Fruit fly (Drosophila melanogaster): ENCODE data around the gene CG6749.
A peak's percentile ranks its signal among the peaks of the same experiment; 100 is the strongest.

Gene CG6749

dm6 chr3L:9692892-9693551 is 40.6 kb downstream of the CG6749 start:
- peak; percentile 84 for TF ChIP-seq vri (GFP tag; optimal IDR thresholded peaks at IDR 0.05)
- TF ChIP-seq fkh (GFP tag; optimal IDR thresholded peaks at IDR 0.05), result peak; percentile 78
- peak; percentile 64 for TF ChIP-seq fd85E (GFP tag; optimal IDR thresholded peaks at IDR 0.05)
- TF ChIP-seq fd59A (GFP tag; optimal IDR thresholded peaks at IDR 0.05), result peak; percentile 95
- peak; percentile 91 for TF ChIP-seq Lpt (GFP tag; optimal IDR thresholded peaks at IDR 0.05)
- TF ChIP-seq cyc (GFP tag; optimal IDR thresholded peaks at IDR 0.05), result peak; percentile 96
- TF ChIP-seq Blimp-1 (GFP tag; optimal IDR thresholded peaks at IDR 0.05), result peak; percentile 86
- TF ChIP-seq Eip75B (GFP tag; optimal IDR thresholded peaks at IDR 0.05), result peak; percentile 97
- peak; percentile 97 for TF ChIP-seq Sox14 (GFP tag; optimal IDR thresholded peaks at IDR 0.05)
- peak; percentile 76 to 97 for TF ChIP-seq salr (GFP tag; optimal IDR thresholded peaks at IDR 0.05)
- TF ChIP-seq topi (GFP tag; optimal IDR thresholded peaks at IDR 0.05), result peak; percentile 97
- peak; percentile 98 for TF ChIP-seq CG32006 (GFP tag; optimal IDR thresholded peaks at IDR 0.05)
- TF ChIP-seq CG3919 (GFP tag; optimal IDR thresholded peaks at IDR 0.05), result peak; percentile 96
- peak; percentile 99 for TF ChIP-seq svp (GFP tag)
- TF ChIP-seq CG7368 (GFP tag; optimal IDR thresholded peaks at IDR 0.05), result peak; percentile 86
- peak; percentile 97 for TF ChIP-seq lz (GFP tag; optimal IDR thresholded peaks at IDR 0.05)
- TF ChIP-seq CG16779 (tag; optimal IDR thresholded peaks at IDR 0.05), result peak; percentile 80
- TF ChIP-seq CG1621 (tag; optimal IDR thresholded peaks at IDR 0.05), result peak; percentile 78
- TF ChIP-seq Sox102F (GFP tag; optimal IDR thresholded peaks at IDR 0.05), result peak; percentile 95
- peak; percentile 99 for TF ChIP-seq Eip78C (GFP tag)
- peak; percentile 96 for TF ChIP-seq CG6792 (GFP tag; optimal IDR thresholded peaks at IDR 0.05)
- peak; percentile 92 for TF ChIP-seq dac (GFP tag; optimal IDR thresholded peaks at IDR 0.05)
- TF ChIP-seq Hr38 (GFP tag; optimal IDR thresholded peaks at IDR 0.05), result peak; percentile 33
- peak; percentile 83 for TF ChIP-seq CG9139 (GFP tag; optimal IDR thresholded peaks at IDR 0.05)
- peak; percentile 95 for TF ChIP-seq Smox (GFP tag; optimal IDR thresholded peaks at IDR 0.05)
- TF ChIP-seq CG8319 (GFP tag; optimal IDR thresholded peaks at IDR 0.05), result peak; percentile 90
- peak; percentile 97 for TF ChIP-seq Hr39 (GFP tag; optimal IDR thresholded peaks at IDR 0.05)
- peak; percentile 94 for TF ChIP-seq achi (GFP tag; optimal IDR thresholded peaks at IDR 0.05)
- peak; percentile 83 for TF ChIP-seq CG15336 (GFP tag; IDR thresholded peaks at IDR 0.05)
- peak; percentile 78 for TF ChIP-seq CG6854 (GFP tag; optimal IDR thresholded peaks at IDR 0.05)
- peak; percentile 93 for TF ChIP-seq CG6276 (GFP tag; optimal IDR thresholded peaks at IDR 0.05)
- peak; percentile 83; the same call in 2 of the 3 replicates for TF ChIP-seq eg (GFP tag; IDR thresholded peaks at IDR 0.05)
- peak; percentile 96 for TF ChIP-seq CG31627 (GFP tag; optimal IDR thresholded peaks at IDR 0.05)
- peak; percentile 95 for TF ChIP-seq Sox15 (GFP tag; optimal IDR thresholded peaks at IDR 0.05)
- peak; percentile 92 for TF ChIP-seq CG11762 (GFP tag; optimal IDR thresholded peaks at IDR 0.05; ENCODE audit: insufficient read depth)
- TF ChIP-seq CG4318 (GFP tag; optimal IDR thresholded peaks at IDR 0.05), result peak; percentile 96
- TF ChIP-seq Ets21C (GFP tag; optimal IDR thresholded peaks at IDR 0.05), result peak; percentile 95
- TF ChIP-seq OdsH (GFP tag; optimal IDR thresholded peaks at IDR 0.05), result peak; percentile 96
- peak; percentile 77 for TF ChIP-seq CG6163 (GFP tag; IDR thresholded peaks at IDR 0.05)
- TF ChIP-seq ss (GFP tag; optimal IDR thresholded peaks at IDR 0.05), result peak; percentile 88 to 94
- peak; percentile 95 for TF ChIP-seq CG6808 (GFP tag; optimal IDR thresholded peaks at IDR 0.05)
- peak; percentile 90 for TF ChIP-seq CG10669 (GFP tag; optimal IDR thresholded peaks at IDR 0.05)
- TF ChIP-seq CG11294 (GFP tag; IDR thresholded peaks at IDR 0.05), result peak; percentile 81
- peak; percentile 96 for TF ChIP-seq pdm3 (GFP tag; optimal IDR thresholded peaks at IDR 0.05)
- TF ChIP-seq CG8632 (GFP tag; optimal IDR thresholded peaks at IDR 0.05), result peak; percentile 94
- TF ChIP-seq CG8119 (GFP tag; IDR thresholded peaks at IDR 0.05), result peak; percentile 86
- peak; percentile 89 for TF ChIP-seq Ets96B (tag; optimal IDR thresholded peaks at IDR 0.05)
- peak; percentile 93 for TF ChIP-seq CG11902 (GFP tag; optimal IDR thresholded peaks at IDR 0.05)
- peak; percentile 95 for TF ChIP-seq acj6 (GFP tag; optimal IDR thresholded peaks at IDR 0.05)
- TF ChIP-seq Hr4 (GFP tag; optimal IDR thresholded peaks at IDR 0.05), result peak; percentile 96
- peak; percentile 93 for TF ChIP-seq CG3032 (tag; optimal IDR thresholded peaks at IDR 0.05)
